Worm (Caenorhabditis elegans) whole organism, L4 larva: Measurements from ENCODE around the gene pfn-3.

Source experiments
- F10B5.3 ChIP-seq: sonication (generic microtip); optimal IDR thresholded peaks from 2 replicates; lab custom pipeline; 2016; ENCODE audit warnings: mild to moderate bottlenecking, missing genetic modification characterization, missing compliant biosample characterization
- F37D6.2 ChIP-seq: sonication (generic microtip); optimal IDR thresholded peaks from 2 replicates; lab custom pipeline; 2016; ENCODE audit warnings: mild to moderate bottlenecking, missing genetic modification characterization, missing compliant biosample characterization
- T20F7.1 ChIP-seq: fragments of 200-800 bp; sonication (Bioruptor generic); optimal IDR thresholded peaks from 2 replicates; lab custom pipeline; 2018; ENCODE audit warnings: mild to moderate bottlenecking, missing genetic modification characterization, missing compliant biosample characterization
- Y5F2A.4 ChIP-seq: fragments of 200-800 bp; sonication (Bioruptor generic); optimal IDR thresholded peaks from 2 replicates; lab custom pipeline; 2018; ENCODE audit warnings: mild to moderate bottlenecking, missing genetic modification characterization, missing compliant biosample characterization
- ZK337.2 ChIP-seq: fragments of 200-800 bp; sonication (Bioruptor generic); IDR thresholded peaks from 2 replicates; pipeline ENCODE4 v1.3.6; 2022; ENCODE audit warnings: missing genetic modification reagents, missing genetic modification characterization, missing compliant biosample characterization
- ZK546.5 ChIP-seq, 2 experiments: sonication (generic microtip); optimal IDR thresholded peaks; 2 replicates each; lab custom pipeline; 2017; ENCODE audit warnings: missing biosample characterization in 2 of 2, missing genetic modification characterization in 2 of 2
- aha-1 ChIP-seq: fragments of 150-350 bp; peaks from one replicate; lab custom pipeline; 2014; ENCODE audit warnings: missing biosample characterization, missing genetic modification characterization
- arid-1 ChIP-seq: fragments of 200-800 bp; sonication (Bioruptor generic); conservative IDR thresholded peaks from 2 replicates; pipeline ENCODE4 v1.3.6; 2022; ENCODE audit warnings: missing genetic modification reagents, missing genetic modification characterization, missing compliant biosample characterization
- attf-4 ChIP-seq: sonication (generic microtip); optimal IDR thresholded peaks from 3 replicates; lab custom pipeline; 2017; ENCODE audit warnings: missing biosample characterization, missing genetic modification characterization
- ceh-32 ChIP-seq: sonication (generic microtip); optimal IDR thresholded peaks from 2 replicates; lab custom pipeline; 2016; ENCODE audit warnings: mild to moderate bottlenecking, missing genetic modification characterization, missing compliant biosample characterization; ENCODE audit not compliant: poor library complexity
- daf-12 ChIP-seq: fragments of 150-350 bp; optimal IDR thresholded peaks from 2 replicates; lab custom pipeline; 2014; ENCODE audit warnings: missing biosample characterization, missing genetic modification reagents, missing genetic modification characterization
- daf-19 ChIP-seq: fragments of 200-800 bp; sonication (Bioruptor generic); conservative IDR thresholded peaks from 2 replicates; pipeline ENCODE4 v1.3.6; 2022; ENCODE audit warnings: missing genetic modification characterization, missing compliant biosample characterization
- dmd-6 ChIP-seq: fragments of 200-800 bp; sonication (Bioruptor generic); IDR thresholded peaks from 2 replicates; pipeline ENCODE4 v1.3.6; 2022; ENCODE audit warnings: missing genetic modification reagents, missing genetic modification characterization, missing compliant biosample characterization
- dmd-8 ChIP-seq: fragments of 200-800 bp; sonication (Bioruptor generic); IDR thresholded peaks from 2 replicates; pipeline ENCODE4 v1.3.6; 2022; ENCODE audit warnings: missing genetic modification characterization, missing compliant biosample characterization
- dpl-1 ChIP-seq: fragments of 150-350 bp; optimal IDR thresholded peaks from 2 replicates; lab custom pipeline; 2014; ENCODE audit warnings: missing biosample characterization, missing genetic modification reagents, missing genetic modification characterization
- duxl-1 ChIP-seq: sonication (generic microtip); optimal IDR thresholded peaks from 2 replicates; lab custom pipeline; 2016; ENCODE audit warnings: mild to moderate bottlenecking, missing genetic modification characterization, moderate library complexity, missing compliant biosample characterization; ENCODE audit not compliant: poor library complexity
- egl-27 ChIP-seq: sonication (generic microtip); optimal IDR thresholded peaks from 3 replicates; lab custom pipeline; 2017; ENCODE audit warnings: missing biosample characterization, missing genetic modification reagents, missing genetic modification characterization
- egl-43 ChIP-seq: fragments of 200-800 bp; sonication (Bioruptor generic); IDR thresholded peaks from 2 replicates; pipeline ENCODE4 v1.3.6; 2022; ENCODE audit warnings: missing genetic modification reagents, missing genetic modification characterization, missing compliant biosample characterization
- fkh-10 ChIP-seq: fragments of 150-350 bp; optimal IDR thresholded peaks from 2 replicates; lab custom pipeline; 2014; ENCODE audit warnings: missing biosample characterization, missing genetic modification reagents, missing genetic modification characterization
- fos-1 ChIP-seq: fragments of 150-350 bp; optimal IDR thresholded peaks from 2 replicates; lab custom pipeline; 2014; ENCODE audit warnings: missing biosample characterization, missing genetic modification characterization
- hif-1 ChIP-seq, 2 experiments: sonication (generic microtip); optimal IDR thresholded peaks; 2 replicates each; lab custom pipeline; 2016 to 2017; ENCODE audit warnings: missing compliant biosample characterization in 2 of 2, missing genetic modification characterization in 2 of 2, missing genetic modification reagents in 2 of 2, missing genotype in 2 of 2, mild to moderate bottlenecking in 1 of 2
- hlh-30 ChIP-seq: sonication (generic microtip); optimal IDR thresholded peaks from 2 replicates; lab custom pipeline; 2017; ENCODE audit warnings: antibody characterized with exemption, mild to moderate bottlenecking, missing genetic modification characterization, missing compliant biosample characterization; ENCODE audit not compliant: insufficient read depth
- hmg-1.1 ChIP-seq: fragments of 200-800 bp; sonication (Bioruptor generic); IDR thresholded peaks from 2 replicates; pipeline ENCODE4 v1.3.6; 2022; ENCODE audit warnings: missing genetic modification reagents, missing genetic modification characterization, missing compliant biosample characterization
- lim-7 ChIP-seq: fragments of 200-800 bp; sonication (Bioruptor generic); IDR thresholded peaks from 2 replicates; pipeline ENCODE4 v1.3.6; 2022; ENCODE audit warnings: missing genetic modification characterization, missing compliant biosample characterization
- lin-13 ChIP-seq: fragments of 150-350 bp; optimal IDR thresholded peaks from 2 replicates; lab custom pipeline; 2014; ENCODE audit warnings: missing biosample characterization, missing genetic modification reagents, missing genetic modification characterization
- lin-15B ChIP-seq: fragments of 150-350 bp; sonication (generic microtip); optimal IDR thresholded peaks from 3 replicates; lab custom pipeline; 2014; ENCODE audit warnings: missing biosample characterization, missing genetic modification characterization
- lin-29 ChIP-seq: fragments of 200-800 bp; sonication (Bioruptor generic); IDR thresholded peaks from 2 replicates; pipeline ENCODE4 v1.3.6; 2022; ENCODE audit warnings: missing genetic modification reagents, missing genetic modification characterization, missing compliant biosample characterization
- lin-38 ChIP-seq: fragments of 200-800 bp; sonication (Bioruptor generic); IDR thresholded peaks from 2 replicates; pipeline ENCODE4 v1.3.6; 2022; ENCODE audit warnings: missing genetic modification reagents, missing genetic modification characterization, missing compliant biosample characterization
- lin-39 ChIP-seq: fragments of 150-350 bp; optimal IDR thresholded peaks from 2 replicates; lab custom pipeline; 2014; ENCODE audit warnings: missing biosample characterization, missing genetic modification reagents, missing genetic modification characterization
- lir-3 ChIP-seq: sonication (generic microtip); optimal IDR thresholded peaks from 2 replicates; lab custom pipeline; 2016; ENCODE audit warnings: mild to moderate bottlenecking, missing genetic modification characterization, missing compliant biosample characterization
- lsy-2 ChIP-seq, 2 experiments: fragments of 150-350 bp in 1 of 2; sonication (generic microtip) in 1 of 2; optimal IDR thresholded peaks; 2 replicates each; lab custom pipeline; 2014 to 2017; ENCODE audit warnings: missing biosample characterization in 2 of 2, missing genetic modification characterization in 2 of 2
- mdl-1 ChIP-seq, 2 experiments: fragments of 150-350 bp in 1 of 2; sonication (generic microtip) in 1 of 2; optimal IDR thresholded peaks; 2 replicates each; lab custom pipeline; 2014 to 2017; ENCODE audit warnings: missing biosample characterization in 2 of 2, missing genetic modification characterization in 2 of 2
- mdt-29 ChIP-seq: fragments of 200-800 bp; sonication (Bioruptor generic); IDR thresholded peaks from 2 replicates; pipeline ENCODE4 v1.3.6; 2022; ENCODE audit warnings: missing genetic modification reagents, missing genetic modification characterization, missing compliant biosample characterization
- mes-2 ChIP-seq: sonication (generic microtip); optimal IDR thresholded peaks from 2 replicates; lab custom pipeline; 2016; ENCODE audit warnings: missing genotype, mild to moderate bottlenecking, missing genetic modification characterization, missing compliant biosample characterization; ENCODE audit not compliant: poor library complexity, severe bottlenecking
- nhr-41 ChIP-seq: fragments of 200-800 bp; sonication (Bioruptor generic); IDR thresholded peaks from 2 replicates; pipeline ENCODE4 v1.3.6; 2022; ENCODE audit warnings: missing genetic modification reagents, missing genetic modification characterization, missing compliant biosample characterization
- nhr-42 ChIP-seq: fragments of 200-800 bp; sonication (Bioruptor generic); IDR thresholded peaks from 2 replicates; pipeline ENCODE4 v1.3.6; 2022; ENCODE audit warnings: missing genetic modification characterization, missing compliant biosample characterization
- pha-4 ChIP-seq, 2 experiments: fragments of 150-350 bp in 1 of 2; fragments of 200-800 bp in 1 of 2; sonication (Bioruptor generic) in 1 of 2; IDR thresholded peaks in 1 of 2; optimal IDR thresholded peaks in 1 of 2; 2 replicates each; pipeline versions ENCODE4 v1.3.6 to Lab custom; 2014 to 2022; ENCODE audit warnings: missing genetic modification characterization in 2 of 2, missing genetic modification reagents in 2 of 2, missing biosample characterization in 1 of 2, missing compliant biosample characterization in 1 of 2
- spr-3 ChIP-seq: fragments of 200-800 bp; sonication (Bioruptor generic); optimal IDR thresholded peaks from 2 replicates; lab custom pipeline; 2018; ENCODE audit warnings: mild to moderate bottlenecking, missing genetic modification characterization, missing compliant biosample characterization
- tra-1 ChIP-seq: fragments of 200-800 bp; sonication (Bioruptor generic); IDR thresholded peaks from 2 replicates; pipeline ENCODE4 v1.3.6; 2022; ENCODE audit warnings: missing genetic modification reagents, missing genetic modification characterization, missing compliant biosample characterization
- zip-11 ChIP-seq: fragments of 200-800 bp; sonication (Bioruptor generic); IDR thresholded peaks from 2 replicates; pipeline ENCODE4 v1.3.6; 2022; ENCODE audit warnings: missing genetic modification characterization, missing compliant biosample characterization
- zip-2 ChIP-seq: fragments of 150-350 bp; optimal IDR thresholded peaks from 2 replicates; lab custom pipeline; 2014; ENCODE audit warnings: missing biosample characterization, missing genetic modification characterization

The pfn-3 gene

ce11 chrX:1125426-1125825 lies 45.0 kb upstream of the pfn-3 start, which contains the start of gene lmp-2 (continued):
- TF ChIP-seq fkh-10 (GFP tag; lab: Kevin White, UChicago) (no peak), egl-43 (GFP tag; lab: Robert Waterston, UW) (no peak), attf-4 (tag; lab: Kevin White, UChicago) (no peak)

ce11 chrX:1124146-1124545 lies 43.7 kb upstream of the pfn-3 start, which contains the start of gene C05D9.9:
C05D9.9 (minus strand) TSS chrX:1124246.
- TF ChIP-seq Y5F2A.4 (GFP tag; lab: Kevin White, UChicago) (no peak), lir-3 (tag; lab: Kevin White, UChicago) (no peak), mdt-29 (GFP tag; lab: Robert Waterston, UW) (no peak), lin-13 (GFP tag; lab: Kevin White, UChicago) (no peak), lsy-2 (tag; optimal IDR thresholded peaks at IDR 0.05; lab: Kevin White, UChicago) (no peak), mdl-1 (tag; optimal IDR thresholded peaks at IDR 0.05; lab: Kevin White, UChicago) (no peak), dmd-8 (GFP tag; lab: Robert Waterston, UW) (no peak), zip-2 (tag; lab: Kevin White, UChicago) (no peak), fos-1 (tag; lab: Kevin White, UChicago) (no peak), T20F7.1 (no peak), spr-3 (no peak), lin-29 (GFP tag; lab: Robert Waterston, UW) (no peak), hlh-30 (tag; lab: Kevin White, UChicago) (peak; percentile 2), duxl-1 (tag; lab: Kevin White, UChicago) (no peak), nhr-41 (no peak), daf-19 (GFP tag; lab: Robert Waterston, UW) (no peak), egl-27 (no peak), lin-39 (no peak), arid-1 (GFP tag; lab: Robert Waterston, UW) (no peak), daf-12 (tag; lab: Kevin White, UChicago) (no peak), hmg-1.1 (no peak), nhr-42 (GFP tag; lab: Robert Waterston, UW) (no peak), dpl-1 (GFP tag; lab: Kevin White, UChicago) (no peak), mes-2 (tag; lab: Kevin White, UChicago) (no peak), hif-1 (tag; optimal IDR thresholded peaks at IDR 0.05; lab: Kevin White, UChicago) (no peak), egl-43 (GFP tag; lab: Robert Waterston, UW) (no peak), dmd-6 (peak; percentile 34; the same call in 1 of the 2 replicates), ZK337.2 (GFP tag; lab: Robert Waterston, UW) (no peak), lim-7 (no peak), tra-1 (GFP tag; lab: Robert Waterston, UW) (0 out of 2 replicates have a peak, but pooled peaks have one; percentile 10), aha-1 (tag; lab: Kevin White, UChicago) (peak; percentile 88)

DNA sequence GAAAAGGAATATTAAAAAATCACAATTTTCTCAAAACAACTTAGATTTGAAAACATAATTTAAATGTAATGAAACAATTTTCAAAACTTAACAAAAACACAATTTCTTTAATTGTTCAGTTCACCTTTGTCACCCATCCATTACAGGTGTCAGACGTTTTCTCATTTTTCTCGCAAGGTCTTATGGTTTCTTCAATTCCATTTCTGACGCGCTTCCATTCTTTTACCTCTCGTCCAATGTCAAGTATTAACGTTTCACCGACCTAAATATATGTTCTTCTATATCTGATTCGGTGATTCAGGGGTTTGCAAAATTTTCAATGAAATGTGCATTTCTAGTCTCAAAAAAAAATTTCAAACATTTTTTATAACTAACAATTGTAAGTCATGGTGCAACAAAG lies 43.0 kb upstream of the pfn-3 start:
- no peak for TF ChIP-seq ZK546.5 (tag; optimal IDR thresholded peaks at IDR 0.05; lab: Kevin White, UChicago)
- TF ChIP-seq F37D6.2 (tag; lab: Kevin White, UChicago): no peak
- no peak for TF ChIP-seq tra-1 (GFP tag; lab: Robert Waterston, UW)
- TF ChIP-seq lin-38: no peak
- no peak for TF ChIP-seq zip-11
- no peak for TF ChIP-seq ceh-32 (tag; lab: Kevin White, UChicago)
- TF ChIP-seq lin-39: no peak
- TF ChIP-seq pha-4 (GFP tag; IDR thresholded peaks at IDR 0.05; lab: Robert Waterston, UW): no peak
- no peak for TF ChIP-seq pha-4 (tag; optimal IDR thresholded peaks at IDR 0.05; lab: Kevin White, UChicago)
- no peak for TF ChIP-seq lin-15B (tag; lab: Kevin White, UChicago)
- TF ChIP-seq F10B5.3 (tag; lab: Kevin White, UChicago): no peak
